Worm (Caenorhabditis elegans): ENCODE data around the gene T23B12.11.

DNA sequence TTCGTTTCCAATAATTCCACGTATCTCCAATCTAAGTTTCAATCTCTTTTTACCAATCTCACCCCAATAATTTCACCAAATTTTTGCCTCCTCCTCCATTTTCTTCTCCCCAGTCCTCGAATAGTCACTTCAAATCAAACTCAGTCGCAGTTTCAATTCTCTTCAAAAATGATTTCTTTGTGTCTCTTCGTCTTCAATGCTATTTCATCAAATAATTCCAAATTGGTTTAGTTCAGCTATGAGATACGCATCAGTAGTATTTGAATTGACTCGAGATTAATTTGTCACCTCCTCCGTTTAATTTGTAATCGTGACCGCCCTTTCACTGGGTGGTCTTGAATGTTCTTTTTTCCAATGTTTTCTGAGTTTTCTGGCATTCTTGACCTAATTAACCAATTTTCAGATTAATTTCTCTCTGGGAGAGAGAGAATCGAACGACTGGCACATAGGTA, at the start of gene T23B12.11:
- TF ChIP-seq ama-1 (optimal IDR thresholded peaks at IDR 0.05): no peak
- no peak for TF ChIP-seq F13C5.2 (tag; optimal IDR thresholded peaks at IDR 0.05)
- TF ChIP-seq sea-1 (GFP tag; conservative IDR thresholded peaks at IDR 0.05): no peak
- no peak for TF ChIP-seq hnd-1 (tag; optimal IDR thresholded peaks at IDR 0.05)
- no peak for TF ChIP-seq aly-1 (tag; optimal IDR thresholded peaks at IDR 0.05)
- TF ChIP-seq tbx-37 (GFP tag; conservative IDR thresholded peaks at IDR 0.05): no peak
- no peak for TF ChIP-seq ceh-36 (tag; optimal IDR thresholded peaks at IDR 0.05)
- no peak for TF ChIP-seq ets-7 (tag; optimal IDR thresholded peaks at IDR 0.05)
- no peak for TF ChIP-seq ceh-13 (GFP tag; optimal IDR thresholded peaks at IDR 0.05)
- no peak for TF ChIP-seq flt-1 (GFP tag; IDR thresholded peaks at IDR 0.05)

Data from whole organism, early embryonic.